Fruit fly (Drosophila melanogaster): ENCODE data around the gene CG18268.
A peak's percentile ranks its signal among the peaks of the same experiment; 100 is the strongest.

CG18268 gene

DNA sequence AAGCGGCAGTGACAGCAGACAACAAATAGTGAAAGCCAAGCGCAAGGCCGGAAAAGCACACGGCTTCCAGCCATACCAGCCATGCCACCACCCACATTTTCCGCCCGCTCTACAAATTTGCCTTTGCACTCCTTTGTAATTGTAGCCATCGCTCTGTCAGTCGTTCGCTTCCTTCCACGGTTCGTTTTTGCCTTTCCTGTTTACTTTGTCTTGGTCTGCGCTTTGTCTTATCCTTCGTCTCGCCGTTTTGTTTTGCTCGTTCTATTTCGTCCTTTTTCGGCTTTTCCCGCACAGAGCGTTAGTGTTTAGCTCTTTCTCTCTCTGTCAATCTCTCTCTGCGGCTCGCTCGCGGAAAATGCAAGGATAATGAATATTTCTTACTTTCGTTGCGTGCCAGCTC lies 9.3 kb upstream of the CG18268 start:
- TF ChIP-seq usp (GFP tag; optimal IDR thresholded peaks at IDR 0.05) (no peak), CG9705 (GFP tag; optimal IDR thresholded peaks at IDR 0.05) (no peak), OdsH (GFP tag; optimal IDR thresholded peaks at IDR 0.05) (no peak), woc (GFP tag; optimal IDR thresholded peaks at IDR 0.05) (no peak), psq (GFP tag; optimal IDR thresholded peaks at IDR 0.05) (peak; percentile 55)

dm6 chr3R:7811514-7811913 lies 7.3 kb upstream of the CG18268 start, which contains the start of gene CG31473:
TSS of gene CG31473 (plus strand) at chr3R:7811814.
- TF ChIP-seq Rel (GFP tag; optimal IDR thresholded peaks at IDR 0.05) (no peak), Rel (tag; optimal IDR thresholded peaks at IDR 0.05) (no peak), Hnf4 (GFP tag; optimal IDR thresholded peaks at IDR 0.05) (no peak), Hr78 (GFP tag; optimal IDR thresholded peaks at IDR 0.05) (no peak), CG9705 (GFP tag; optimal IDR thresholded peaks at IDR 0.05) (no peak), sage (GFP tag; optimal IDR thresholded peaks at IDR 0.05) (no peak)

DNA sequence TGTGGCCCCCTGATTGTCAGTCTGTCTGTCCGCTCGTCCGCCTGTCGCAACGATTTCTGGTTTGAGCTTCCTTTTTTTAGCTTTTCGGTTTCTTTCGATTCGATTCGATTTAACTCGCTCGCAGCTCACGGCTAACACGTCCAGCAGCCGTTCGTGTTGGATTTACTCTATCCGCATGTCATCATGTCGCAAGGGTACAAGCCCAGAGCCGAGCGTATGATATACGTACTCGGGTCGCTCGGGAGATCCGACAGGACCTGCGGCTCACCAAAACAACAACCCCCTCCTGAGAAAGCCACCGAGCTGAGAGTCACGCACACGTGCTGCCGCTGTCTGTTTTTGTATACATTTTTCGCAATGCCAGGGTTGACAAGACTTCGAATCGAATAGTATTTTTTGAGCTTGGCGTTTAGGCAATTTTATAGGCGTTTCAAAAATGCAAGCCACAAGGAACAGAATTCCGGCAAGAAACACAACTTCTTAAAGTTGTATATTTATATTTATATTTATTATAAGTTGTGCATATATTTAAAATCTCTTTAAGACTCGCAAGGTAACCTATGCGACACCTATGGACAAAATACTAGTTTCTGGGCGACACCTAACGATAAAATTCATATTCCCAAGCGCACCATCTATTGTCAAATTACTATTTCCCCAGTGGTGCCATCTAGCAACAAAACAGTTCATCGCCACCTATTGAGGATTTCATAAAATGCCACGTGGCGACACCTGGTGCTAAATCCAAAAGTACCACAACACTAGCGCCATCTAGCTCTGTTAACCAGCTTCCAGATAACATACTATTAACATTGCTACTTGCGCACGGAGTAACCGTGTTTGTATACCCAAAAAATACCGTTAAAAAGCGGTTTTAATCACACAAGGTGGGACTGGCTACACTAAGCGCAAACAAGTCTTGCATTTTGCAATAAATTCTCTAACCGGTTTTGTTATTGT lies 5.7 kb upstream of the CG18268 start, which contains the start of the genes CG2993 and sgll:
Gene CG2993, minus strand, starts transcription at position 353 of the 960 bp plus-strand sequence.
Gene sgll, plus strand, starts transcription at position 871 of the 960 bp plus-strand sequence.
- no peak for TF ChIP-seq N (GFP tag; optimal IDR thresholded peaks at IDR 0.05)
- TF ChIP-seq Hr83 (GFP tag; optimal IDR thresholded peaks at IDR 0.05; ENCODE audit: poor library complexity, severe bottlenecking) = peak; percentile 97
- peak; percentile 86 for TF ChIP-seq HLH106 (tag; optimal IDR thresholded peaks at IDR 0.05)
- TF ChIP-seq br (GFP tag; optimal IDR thresholded peaks at IDR 0.05) = peak; percentile 89
- no peak for TF ChIP-seq Hr78 (GFP tag; optimal IDR thresholded peaks at IDR 0.05)
- no peak for TF ChIP-seq dl (GFP tag; optimal IDR thresholded peaks at IDR 0.05; ENCODE audit: insufficient read depth in 1 of 2, partially characterized antibody in 2 of 2)
- TF ChIP-seq sv (GFP tag; optimal IDR thresholded peaks at IDR 0.05) = peak; percentile 80
- TF ChIP-seq pan (optimal IDR thresholded peaks at IDR 0.05) = no peak
- peak; percentile 95 for TF ChIP-seq Hnf4 (GFP tag; optimal IDR thresholded peaks at IDR 0.05)
- TF ChIP-seq usp (GFP tag; optimal IDR thresholded peaks at IDR 0.05) = no peak
- no peak for TF ChIP-seq Dfd (GFP tag; optimal IDR thresholded peaks at IDR 0.05)
- TF ChIP-seq CG32264 (GFP tag; optimal IDR thresholded peaks at IDR 0.05) = peak; percentile 29
- peak in 1 of 2 experiments; percentile 96 for TF ChIP-seq foxo (GFP tag; optimal IDR thresholded peaks at IDR 0.05)
- TF ChIP-seq Sp1 (GFP tag; optimal IDR thresholded peaks at IDR 0.05) = peak; percentile 25
- TF ChIP-seq fru (GFP tag; optimal IDR thresholded peaks at IDR 0.05) = peak; percentile 90
- peak; percentile 17 for TF ChIP-seq CrebA (GFP tag; optimal IDR thresholded peaks at IDR 0.05; ENCODE audit: borderline replicate concordance)
- TF ChIP-seq Dif (GFP tag; optimal IDR thresholded peaks at IDR 0.05; ENCODE audit: partially characterized antibody) = no peak
- peak; percentile 79 for TF ChIP-seq CG9705 (GFP tag; optimal IDR thresholded peaks at IDR 0.05)
- peak; percentile 79 for TF ChIP-seq dmrt93B (GFP tag; optimal IDR thresholded peaks at IDR 0.05)
- peak; percentile 50 for TF ChIP-seq brk (GFP tag; optimal IDR thresholded peaks at IDR 0.05)
- peak; percentile 73 for TF ChIP-seq GATAd (GFP tag; optimal IDR thresholded peaks at IDR 0.05)
- TF ChIP-seq sage (GFP tag; optimal IDR thresholded peaks at IDR 0.05) = peak; percentile 1
- TF ChIP-seq Vsx2 (GFP tag; optimal IDR thresholded peaks at IDR 0.05; ENCODE audit: partially characterized antibody) = no peak
- no peak for TF ChIP-seq Rel (GFP tag; optimal IDR thresholded peaks at IDR 0.05)
- no peak for TF ChIP-seq Rel (tag; optimal IDR thresholded peaks at IDR 0.05)
- peak; percentile 91 for TF ChIP-seq ey (GFP tag; optimal IDR thresholded peaks at IDR 0.05)
- TF ChIP-seq woc (GFP tag; optimal IDR thresholded peaks at IDR 0.05) = peak; percentile 6
- TF ChIP-seq rgr (GFP tag; optimal IDR thresholded peaks at IDR 0.05) = peak; percentile 94
- TF ChIP-seq psq (GFP tag; optimal IDR thresholded peaks at IDR 0.05) = peak; percentile 86
- peak; percentile 73 for TF ChIP-seq Mio (GFP tag; optimal IDR thresholded peaks at IDR 0.05)
- TF ChIP-seq Jra (GFP tag; optimal IDR thresholded peaks at IDR 0.05) = peak; percentile 82
- peak; percentile 94 for TF ChIP-seq OdsH (GFP tag; optimal IDR thresholded peaks at IDR 0.05)
- TF ChIP-seq lola (GFP tag; optimal IDR thresholded peaks at IDR 0.05) = no peak
- peak; percentile 95 for TF ChIP-seq Myc (optimal IDR thresholded peaks at IDR 0.05)
- TF ChIP-seq dsf (GFP tag; optimal IDR thresholded peaks at IDR 0.05; ENCODE audit: borderline replicate concordance) = peak; percentile 57
- peak; percentile 80 for TF ChIP-seq jim (GFP tag; optimal IDR thresholded peaks at IDR 0.05)
- no peak for TF ChIP-seq Abd-B (GFP tag; optimal IDR thresholded peaks at IDR 0.05)
- TF ChIP-seq tai (GFP tag; optimal IDR thresholded peaks at IDR 0.05) = peak; percentile 96
- TF ChIP-seq h (GFP tag; optimal IDR thresholded peaks at IDR 0.05) = peak; percentile 91

All from whole organism, wandering third instar larva.